Worm (Caenorhabditis elegans) whole organism, L3 larva: Measurements from ENCODE around the gene R102.11.

ENCODE experiments used
- R02D3.7 ChIP-seq: fragments of 150-350 bp; optimal IDR thresholded peaks from 2 replicates; lab custom pipeline; 2014; ENCODE audit warnings: missing biosample characterization, missing genetic modification characterization
- ZK546.5 ChIP-seq: sonication (generic microtip); optimal IDR thresholded peaks from 2 replicates; lab custom pipeline; 2017; ENCODE audit warnings: missing biosample characterization, missing genetic modification characterization
- ama-1 ChIP-seq: fragments of 150-350 bp; optimal IDR thresholded peaks from 2 replicates; lab custom pipeline; 2018
- ceh-28 ChIP-seq: fragments of 150-350 bp; optimal IDR thresholded peaks from 2 replicates; lab custom pipeline; 2014; ENCODE audit warnings: missing biosample characterization, missing genetic modification reagents, missing genetic modification characterization
- daf-12 ChIP-seq: fragments of 150-350 bp; optimal IDR thresholded peaks from 2 replicates; lab custom pipeline; 2014; ENCODE audit warnings: missing biosample characterization, missing genetic modification reagents, missing genetic modification characterization
- fos-1 ChIP-seq: fragments of 150-350 bp; optimal IDR thresholded peaks from 2 replicates; lab custom pipeline; 2014; ENCODE audit warnings: missing biosample characterization, missing genetic modification characterization
- lin-39 ChIP-seq: fragments of 150-350 bp; optimal IDR thresholded peaks from 2 replicates; lab custom pipeline; 2018; ENCODE audit warnings: missing biosample characterization, missing genetic modification reagents, missing genetic modification characterization
- mdl-1 ChIP-seq: fragments of 150-350 bp; optimal IDR thresholded peaks from 2 replicates; lab custom pipeline; 2014; ENCODE audit warnings: missing biosample characterization, missing genetic modification characterization
- nhr-11 ChIP-seq: fragments of 150-350 bp; optimal IDR thresholded peaks from 2 replicates; lab custom pipeline; 2014; ENCODE audit warnings: missing biosample characterization, missing genetic modification characterization
- nhr-28 ChIP-seq: fragments of 150-350 bp; optimal IDR thresholded peaks from 2 replicates; lab custom pipeline; 2014; ENCODE audit warnings: missing biosample characterization, missing genetic modification characterization
- nhr-77 ChIP-seq: fragments of 150-350 bp; optimal IDR thresholded peaks from 2 replicates; lab custom pipeline; 2014; ENCODE audit warnings: missing biosample characterization, missing genetic modification characterization
- skn-1 ChIP-seq: fragments of 150-350 bp; optimal IDR thresholded peaks from 2 replicates; lab custom pipeline; 2014; ENCODE audit warnings: missing biosample characterization, missing genetic modification characterization
- zag-1 ChIP-seq: fragments of 150-350 bp; optimal IDR thresholded peaks from 2 replicates; lab custom pipeline; 2014; ENCODE audit warnings: missing biosample characterization, missing genetic modification characterization

ce11 chrIV:10711729-10712128 lies 12.2 kb upstream of the R102.11 start, which contains the start of gene glb-21:
- TF ChIP-seq fos-1 (tag; lab: Kevin White, UChicago) = no peak
- no peak for TF ChIP-seq lin-39
- no peak for TF ChIP-seq mdl-1
- no peak for TF ChIP-seq nhr-28 (tag; lab: Kevin White, UChicago)
- TF ChIP-seq skn-1 (tag; lab: Kevin White, UChicago) = no peak
- TF ChIP-seq R02D3.7 (tag; lab: Kevin White, UChicago) = no peak
- no peak for TF ChIP-seq ama-1 (lab: Kevin White, UChicago)
- no peak for TF ChIP-seq nhr-77 (tag; lab: Kevin White, UChicago)
- no peak for TF ChIP-seq daf-12
- no peak for TF ChIP-seq zag-1
- no peak for TF ChIP-seq ceh-28 (tag; lab: Kevin White, UChicago)
- no peak for TF ChIP-seq nhr-11 (tag; lab: Kevin White, UChicago)
- no peak for TF ChIP-seq ZK546.5
